Worm (Caenorhabditis elegans): ENCODE results near the gene fbxb-9.

fbxb-9 gene

DNA sequence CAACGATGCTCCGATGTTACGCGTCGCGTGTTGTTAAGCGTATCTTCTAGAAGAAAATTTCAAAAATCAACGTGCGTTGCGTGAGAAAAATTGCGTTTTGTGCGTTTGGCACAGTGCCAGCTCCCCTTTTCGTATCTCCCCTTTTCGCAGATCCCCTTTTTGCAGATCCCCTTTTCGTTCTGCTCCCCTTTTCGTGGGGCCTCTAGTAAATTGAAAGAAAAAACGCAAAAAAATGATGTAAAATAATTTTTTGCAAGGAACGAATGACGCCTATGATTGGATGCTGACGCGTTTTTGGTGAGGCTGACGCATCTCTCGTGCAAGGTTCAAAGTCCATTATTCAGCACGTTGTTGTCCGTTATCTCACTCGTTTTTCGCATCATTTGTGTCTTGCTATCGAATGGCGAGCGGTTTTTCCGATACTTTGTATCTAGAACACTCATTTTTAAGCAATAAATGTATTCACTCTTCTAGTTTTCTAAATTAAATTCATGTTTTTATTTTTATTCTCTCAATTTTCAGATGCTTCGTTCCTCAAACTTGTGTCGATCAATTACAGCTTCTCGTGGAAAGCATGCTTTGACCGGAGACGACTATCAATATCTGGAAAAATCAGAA is 16.9 kb upstream of the fbxb-9 start, which contains the start of gene cpt-2:
Gene cpt-2 (plus strand): TSS at position 523 of the 618 bp plus-strand sequence.
- peak; percentile 47 for TF ChIP-seq C08G9.2 (tag; optimal IDR thresholded peaks at IDR 0.05)
- peak; percentile 15 for TF ChIP-seq rnt-1 (tag; optimal IDR thresholded peaks at IDR 0.05)
- peak; percentile 18 for TF ChIP-seq ref-2 (tag; optimal IDR thresholded peaks at IDR 0.05)
- TF ChIP-seq unc-42 (tag; optimal IDR thresholded peaks at IDR 0.05) = peak; percentile 54
- TF ChIP-seq ceh-2 (tag; optimal IDR thresholded peaks at IDR 0.05) = peak; percentile 18
- peak; percentile 73 for TF ChIP-seq ceh-31 (tag; optimal IDR thresholded peaks at IDR 0.05)
- TF ChIP-seq elt-2 (tag; optimal IDR thresholded peaks at IDR 0.05) = peak; percentile 43
- peak; percentile 27 for TF ChIP-seq ceh-18 (tag; optimal IDR thresholded peaks at IDR 0.05)
- peak; percentile 49 for TF ChIP-seq ceh-14 (tag; optimal IDR thresholded peaks at IDR 0.05)
- TF ChIP-seq nfya-1 (tag; optimal IDR thresholded peaks at IDR 0.05) = peak; percentile 53
- peak; percentile 13 for TF ChIP-seq ahr-1 (tag; optimal IDR thresholded peaks at IDR 0.05)
- TF ChIP-seq lim-6 (tag; optimal IDR thresholded peaks at IDR 0.05) = peak; percentile 44
- peak; percentile 29 for TF ChIP-seq F13H6.1 (tag; optimal IDR thresholded peaks at IDR 0.05)
- TF ChIP-seq zip-5 (tag; optimal IDR thresholded peaks at IDR 0.05) = peak; percentile 25
- TF ChIP-seq tbx-2 (tag; optimal IDR thresholded peaks at IDR 0.05) = peak; percentile 57

DNA sequence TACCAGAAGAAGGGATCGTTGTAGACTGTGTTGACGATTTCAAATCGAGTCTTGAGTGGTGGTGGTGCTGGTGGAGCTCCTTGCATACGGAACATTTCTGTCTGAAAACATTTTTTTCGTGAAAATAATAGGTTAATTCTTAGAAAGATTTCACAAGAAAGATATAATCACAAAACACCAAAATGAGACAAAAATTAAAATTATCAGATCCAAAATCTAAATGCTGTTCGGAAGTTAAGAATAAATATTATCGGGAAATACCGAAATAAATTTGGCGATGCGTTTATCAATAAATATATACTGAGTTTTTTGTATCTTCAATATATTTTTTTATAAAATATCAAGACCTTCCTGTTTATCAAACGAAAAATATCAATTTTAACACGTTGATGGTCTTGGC is 16.1 kb upstream of the fbxb-9 start, which contains the start of gene C08F8.9:
Gene C08F8.9 (minus strand): TSS at position 101 of the 400 bp plus-strand sequence.
- no peak for TF ChIP-seq elt-4 (tag; optimal IDR thresholded peaks at IDR 0.05)
- TF ChIP-seq ceh-22 (tag; optimal IDR thresholded peaks at IDR 0.05) = no peak
- TF ChIP-seq T23F11.4 (GFP tag; optimal IDR thresholded peaks at IDR 0.05) = no peak
- no peak for TF ChIP-seq ceh-34 (tag; optimal IDR thresholded peaks at IDR 0.05)
- no peak for TF ChIP-seq dmd-4 (tag; optimal IDR thresholded peaks at IDR 0.05; ENCODE audit: borderline replicate concordance)
- TF ChIP-seq fax-1 (tag; optimal IDR thresholded peaks at IDR 0.05) = no peak
- TF ChIP-seq ets-4 (tag; optimal IDR thresholded peaks at IDR 0.05) = no peak
- no peak for TF ChIP-seq tbx-7 (tag; optimal IDR thresholded peaks at IDR 0.05)
- TF ChIP-seq ref-2 (tag; optimal IDR thresholded peaks at IDR 0.05) = no peak
- TF ChIP-seq zip-5 (tag; optimal IDR thresholded peaks at IDR 0.05) = no peak
- TF ChIP-seq tbx-2 (tag; optimal IDR thresholded peaks at IDR 0.05) = no peak
- no peak for TF ChIP-seq Y22D7AL.16 (tag; optimal IDR thresholded peaks at IDR 0.05)
- no peak for TF ChIP-seq unc-86 (tag; optimal IDR thresholded peaks at IDR 0.05)
- TF ChIP-seq pha-2 (tag; optimal IDR thresholded peaks at IDR 0.05) = no peak
- TF ChIP-seq fkh-6 (tag; optimal IDR thresholded peaks at IDR 0.05) = no peak
- TF ChIP-seq elt-2 (tag; optimal IDR thresholded peaks at IDR 0.05) = no peak
- no peak for TF ChIP-seq pax-1 (tag; optimal IDR thresholded peaks at IDR 0.05)

DNA sequence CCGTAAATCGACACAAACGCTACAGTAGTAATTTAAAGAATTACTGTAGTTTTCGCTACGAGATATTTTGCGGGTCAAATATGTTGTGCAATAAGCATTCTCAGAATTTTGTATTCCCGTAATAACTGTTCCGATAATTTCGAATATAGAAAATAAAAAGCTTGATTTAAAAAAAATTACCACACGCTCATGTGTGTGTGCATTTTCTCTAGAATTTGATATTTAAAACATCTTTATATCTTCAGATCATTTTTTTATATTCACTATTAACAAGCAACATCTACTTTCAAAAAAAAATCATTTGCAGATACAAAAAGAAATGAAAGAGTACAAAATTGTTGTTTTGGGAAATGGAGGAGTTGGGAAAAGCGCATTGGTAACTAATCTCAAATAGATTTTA is 14.6 kb upstream of the fbxb-9 start, which contains the start of gene rap-3:
Gene rap-3 (plus strand): TSS at position 301 of the 400 bp plus-strand sequence.
- TF ChIP-seq pha-4 (tag; optimal IDR thresholded peaks at IDR 0.05) (no peak), T23F11.4 (GFP tag; optimal IDR thresholded peaks at IDR 0.05) (no peak), lim-6 (tag; optimal IDR thresholded peaks at IDR 0.05) (no peak), zip-5 (tag; optimal IDR thresholded peaks at IDR 0.05) (no peak), hlh-6 (tag; optimal IDR thresholded peaks at IDR 0.05) (no peak), unc-55 (GFP tag; optimal IDR thresholded peaks at IDR 0.05) (no peak), gmeb-2 (tag; optimal IDR thresholded peaks at IDR 0.05) (no peak), pag-3 (tag; optimal IDR thresholded peaks at IDR 0.05; ENCODE audit: borderline replicate concordance) (no peak), npax-4 (tag; optimal IDR thresholded peaks at IDR 0.05) (no peak), ztf-16 (tag; optimal IDR thresholded peaks at IDR 0.05) (no peak), madf-2 (tag; optimal IDR thresholded peaks at IDR 0.05) (no peak), ceh-34 (tag; optimal IDR thresholded peaks at IDR 0.05) (no peak)

DNA sequence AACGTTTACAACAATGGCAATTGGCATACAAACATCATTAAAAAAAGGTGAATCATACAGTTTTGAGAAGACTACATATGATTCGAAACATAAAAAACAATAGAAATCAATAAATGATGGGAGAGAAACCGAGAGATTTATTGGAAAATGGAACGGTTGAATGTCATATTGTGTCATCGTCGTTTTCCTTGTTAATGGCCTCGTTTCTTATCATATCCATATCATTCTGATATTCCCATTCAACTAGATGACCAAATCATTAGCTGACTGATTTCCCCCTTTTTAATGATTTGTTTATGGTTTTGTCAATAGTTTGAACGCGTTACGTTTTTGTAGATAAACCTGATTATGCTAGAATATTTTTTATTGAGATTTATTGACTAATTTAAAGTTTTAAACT is 12.4 kb upstream of the fbxb-9 start:
- no peak for TF ChIP-seq nhr-232 (tag; optimal IDR thresholded peaks at IDR 0.05)
- TF ChIP-seq pag-3 (tag; optimal IDR thresholded peaks at IDR 0.05; ENCODE audit: borderline replicate concordance) = no peak
- TF ChIP-seq ceh-22 (tag; optimal IDR thresholded peaks at IDR 0.05) = no peak

Data from whole organism, late embryonic.